Fruit fly (Drosophila melanogaster): ENCODE results near the gene RpL4.

Gene RpL4

DNA sequence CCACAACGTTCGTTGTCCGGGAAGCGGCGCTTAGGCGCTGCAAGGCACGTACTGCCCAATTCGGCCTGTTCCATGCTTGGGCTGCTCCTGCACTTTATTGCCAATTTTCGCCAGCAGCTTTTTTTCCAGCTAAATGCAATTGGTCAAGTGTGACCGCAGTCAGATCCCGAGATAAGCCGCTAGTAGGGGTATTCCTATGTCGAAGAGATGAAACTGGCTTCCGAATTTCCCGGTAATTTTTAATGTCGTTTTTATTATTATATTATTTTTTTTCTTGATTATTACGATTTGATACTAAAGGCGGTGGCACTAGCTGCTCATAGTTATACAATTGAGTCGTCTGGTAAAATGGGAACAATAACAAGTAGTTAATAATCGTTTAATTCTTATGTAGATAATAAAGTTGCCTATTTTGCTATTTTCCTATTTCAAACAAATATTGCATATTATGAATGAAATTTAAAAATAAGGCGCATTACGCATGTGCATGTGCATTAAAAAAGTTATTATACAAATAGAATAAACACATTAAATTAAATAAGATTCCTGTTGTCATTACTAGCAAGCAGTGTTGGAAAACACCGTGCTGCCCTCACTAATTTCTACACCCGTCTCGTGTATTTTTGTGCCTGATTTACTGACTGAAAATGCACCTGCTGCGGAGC, 6.1 kb upstream of the RpL4 start, which contains the start of the genes CG5003 and mRpS22:
Gene CG5003, minus strand, starts transcription at position 162 of the 665 bp plus-strand sequence.
Gene mRpS22, plus strand, starts transcription at position 554 of the 665 bp plus-strand sequence.
- TF ChIP-seq achi (GFP tag; optimal IDR thresholded peaks at IDR 0.05), result peak; percentile 57
- TF ChIP-seq Lpt (GFP tag; optimal IDR thresholded peaks at IDR 0.05), result peak; percentile 11
- TF ChIP-seq CG8119 (GFP tag; IDR thresholded peaks at IDR 0.05), result no peak
- peak; percentile 64 for TF ChIP-seq svp (GFP tag)
- TF ChIP-seq CG10631 (GFP tag; optimal IDR thresholded peaks at IDR 0.05), result peak; percentile 79
- peak; percentile 67 for TF ChIP-seq Hr4 (GFP tag; optimal IDR thresholded peaks at IDR 0.05)
- TF ChIP-seq lz (GFP tag; optimal IDR thresholded peaks at IDR 0.05), result peak; percentile 59
- TF ChIP-seq CG8632 (GFP tag; optimal IDR thresholded peaks at IDR 0.05), result no peak
- peak; percentile 66 for TF ChIP-seq CG32006 (GFP tag; optimal IDR thresholded peaks at IDR 0.05)
- TF ChIP-seq eg (GFP tag; IDR thresholded peaks at IDR 0.05), result 0 out of 3 replicates have a peak, but pooled peaks have one; percentile 50
- TF ChIP-seq CG4318 (GFP tag; optimal IDR thresholded peaks at IDR 0.05), result no peak
- peak; percentile 44 for TF ChIP-seq CG6808 (GFP tag; optimal IDR thresholded peaks at IDR 0.05)
- peak; percentile 45 for TF ChIP-seq Sox15 (GFP tag; optimal IDR thresholded peaks at IDR 0.05)
- TF ChIP-seq salr (GFP tag; optimal IDR thresholded peaks at IDR 0.05), result peak in 1 of 2 experiments; percentile 59
- peak; percentile 68 for TF ChIP-seq OdsH (GFP tag; optimal IDR thresholded peaks at IDR 0.05)
- peak; percentile 31; the same call in 1 of the 2 replicates for TF ChIP-seq Gug (GFP tag; IDR thresholded peaks at IDR 0.05)
- TF ChIP-seq CG6276 (GFP tag; optimal IDR thresholded peaks at IDR 0.05), result no peak
- TF ChIP-seq CG6163 (GFP tag; IDR thresholded peaks at IDR 0.05), result 0 out of 3 replicates have a peak, but pooled peaks have one; percentile 37
- TF ChIP-seq topi (GFP tag; optimal IDR thresholded peaks at IDR 0.05), result peak; percentile 59
- no peak for TF ChIP-seq CG15336 (GFP tag; IDR thresholded peaks at IDR 0.05)
- peak; percentile 56 for TF ChIP-seq CG11762 (GFP tag; optimal IDR thresholded peaks at IDR 0.05; ENCODE audit: insufficient read depth)
- TF ChIP-seq pdm3 (GFP tag; optimal IDR thresholded peaks at IDR 0.05), result peak; percentile 56
- TF ChIP-seq dsx (GFP tag; optimal IDR thresholded peaks at IDR 0.05; ENCODE audit: poor library complexity, severe bottlenecking), result no peak
- no peak for TF ChIP-seq CG1621 (tag; optimal IDR thresholded peaks at IDR 0.05)
- TF ChIP-seq CG7368 (GFP tag; optimal IDR thresholded peaks at IDR 0.05), result peak; percentile 33
- TF ChIP-seq fkh (GFP tag; optimal IDR thresholded peaks at IDR 0.05), result peak; percentile 51
- TF ChIP-seq Ets21C (GFP tag; optimal IDR thresholded peaks at IDR 0.05), result peak; percentile 54
- TF ChIP-seq Hr39 (GFP tag; optimal IDR thresholded peaks at IDR 0.05), result peak; percentile 54
- no peak for TF ChIP-seq dac (GFP tag; optimal IDR thresholded peaks at IDR 0.05)
- no peak for TF ChIP-seq fd85E (GFP tag; optimal IDR thresholded peaks at IDR 0.05)
- TF ChIP-seq CG8319 (GFP tag; optimal IDR thresholded peaks at IDR 0.05), result peak; percentile 12
- TF ChIP-seq CG3919 (GFP tag; optimal IDR thresholded peaks at IDR 0.05), result peak; percentile 66
- peak; percentile 49 for TF ChIP-seq Sox14 (GFP tag; optimal IDR thresholded peaks at IDR 0.05)
- peak; percentile 65 for TF ChIP-seq CG31627 (GFP tag; optimal IDR thresholded peaks at IDR 0.05)
- peak; percentile 58 for TF ChIP-seq acj6 (GFP tag; optimal IDR thresholded peaks at IDR 0.05)
- no peak for TF ChIP-seq Hr38 (GFP tag; optimal IDR thresholded peaks at IDR 0.05)
- peak; percentile 56 for TF ChIP-seq Smox (GFP tag; optimal IDR thresholded peaks at IDR 0.05)
- TF ChIP-seq CG11294 (GFP tag; IDR thresholded peaks at IDR 0.05), result no peak; the same call in 1 of the 2 replicates
- TF ChIP-seq esn (GFP tag; optimal IDR thresholded peaks at IDR 0.05), result peak; percentile 74
- TF ChIP-seq CG16779 (tag; optimal IDR thresholded peaks at IDR 0.05), result no peak
- TF ChIP-seq Sox102F (GFP tag; optimal IDR thresholded peaks at IDR 0.05), result peak; percentile 46
- TF ChIP-seq CG6792 (GFP tag; optimal IDR thresholded peaks at IDR 0.05), result peak; percentile 29
- TF ChIP-seq ss (GFP tag; optimal IDR thresholded peaks at IDR 0.05), result peak in 1 of 2 experiments; percentile 52
- no peak for TF ChIP-seq Blimp-1 (GFP tag; optimal IDR thresholded peaks at IDR 0.05)
- peak; percentile 6 for TF ChIP-seq Eip93F (GFP tag; optimal IDR thresholded peaks at IDR 0.05)
- TF ChIP-seq CG10669 (GFP tag; optimal IDR thresholded peaks at IDR 0.05), result peak; percentile 32
- no peak for TF ChIP-seq CG9139 (GFP tag; optimal IDR thresholded peaks at IDR 0.05)
- TF ChIP-seq fd59A (GFP tag; optimal IDR thresholded peaks at IDR 0.05), result no peak
- TF ChIP-seq Eip75B (GFP tag; optimal IDR thresholded peaks at IDR 0.05), result peak; percentile 48
- TF ChIP-seq vri (GFP tag; optimal IDR thresholded peaks at IDR 0.05), result no peak
- TF ChIP-seq CG11902 (GFP tag; optimal IDR thresholded peaks at IDR 0.05), result peak; percentile 52

All from whole organism, prepupa.